Worm (Caenorhabditis elegans) whole organism, late embryonic: ENCODE results near the gene srh-207.

Experiments
- C08G9.2 ChIP-seq: sonication (generic microtip); optimal IDR thresholded peaks from 2 replicates; lab custom pipeline; 2016; ENCODE audit warnings: mild to moderate bottlenecking, missing genetic modification characterization, moderate library complexity, missing compliant biosample characterization
- K02D7.2 ChIP-seq: sonication (generic microtip); optimal IDR thresholded peaks from 2 replicates; lab custom pipeline; 2017; ENCODE audit warnings: mild to moderate bottlenecking, missing genetic modification characterization, missing compliant biosample characterization
- T23F11.4 ChIP-seq: fragments of 200-800 bp; sonication (Bioruptor generic); optimal IDR thresholded peaks from 2 replicates; lab custom pipeline; 2018; ENCODE audit warnings: mild to moderate bottlenecking, missing genetic modification characterization, missing compliant biosample characterization
- Y22D7AL.16 ChIP-seq: sonication (generic microtip); optimal IDR thresholded peaks from 2 replicates; lab custom pipeline; 2016; ENCODE audit warnings: missing genetic modification characterization, missing compliant biosample characterization
- ceh-22 ChIP-seq: sonication (generic microtip); optimal IDR thresholded peaks from 2 replicates; lab custom pipeline; 2017; ENCODE audit warnings: missing biosample characterization, missing genetic modification characterization
- ceh-45 ChIP-seq: fragments of 200-800 bp; sonication (Bioruptor generic); IDR thresholded peaks from 2 replicates; pipeline ENCODE4 v1.3.6; 2022; ENCODE audit warnings: missing genetic modification reagents, missing genetic modification characterization, missing compliant biosample characterization
- ceh-48 ChIP-seq: sonication (generic microtip); optimal IDR thresholded peaks from 2 replicates; lab custom pipeline; 2016; ENCODE audit warnings: missing genetic modification characterization, inconsistent platforms, missing compliant biosample characterization
- ceh-9 ChIP-seq: sonication (generic microtip); optimal IDR thresholded peaks from 2 replicates; lab custom pipeline; 2016; ENCODE audit warnings: mild to moderate bottlenecking, missing genetic modification characterization, inconsistent platforms, missing compliant biosample characterization
- che-1 ChIP-seq: sonication (generic microtip); optimal IDR thresholded peaks from 2 replicates; lab custom pipeline; 2016; ENCODE audit warnings: mild to moderate bottlenecking, missing genetic modification characterization, missing compliant biosample characterization
- elt-4 ChIP-seq: sonication (generic microtip); optimal IDR thresholded peaks from 2 replicates; lab custom pipeline; 2016; ENCODE audit warnings: missing genetic modification characterization, missing compliant biosample characterization
- fkh-6 ChIP-seq: sonication (generic microtip); optimal IDR thresholded peaks from 2 replicates; lab custom pipeline; 2016; ENCODE audit warnings: missing genetic modification characterization, missing compliant biosample characterization
- hlh-30 ChIP-seq: sonication (generic microtip); optimal IDR thresholded peaks from 2 replicates; lab custom pipeline; 2017; ENCODE audit warnings: antibody characterized with exemption, missing genetic modification characterization, missing compliant biosample characterization; ENCODE audit not compliant: insufficient read depth
- hlh-6 ChIP-seq: sonication (generic microtip); optimal IDR thresholded peaks from 2 replicates; lab custom pipeline; 2016; ENCODE audit warnings: missing genotype, missing genetic modification characterization, missing compliant biosample characterization
- hlh-8 ChIP-seq: sonication (generic microtip); optimal IDR thresholded peaks from 2 replicates; lab custom pipeline; 2016; ENCODE audit warnings: missing genotype, missing genetic modification characterization, missing compliant biosample characterization
- lin-11 ChIP-seq: fragments of 200-800 bp; sonication (Bioruptor generic); optimal IDR thresholded peaks from 2 replicates; lab custom pipeline; 2018; ENCODE audit warnings: mild to moderate bottlenecking, missing genetic modification characterization, missing compliant biosample characterization
- mec-3 ChIP-seq: sonication (generic microtip); optimal IDR thresholded peaks from 2 replicates; lab custom pipeline; 2016; ENCODE audit warnings: borderline replicate concordance, missing genetic modification characterization, missing compliant biosample characterization
- nfya-1 ChIP-seq: sonication (generic microtip); optimal IDR thresholded peaks from 2 replicates; lab custom pipeline; 2017; ENCODE audit warnings: missing genetic modification characterization, mild to moderate bottlenecking, missing compliant biosample characterization, antibody characterized with exemption, moderate library complexity
- nhr-11 ChIP-seq: fragments of 150-350 bp; optimal IDR thresholded peaks from 2 replicates; lab custom pipeline; 2014; ENCODE audit warnings: missing biosample characterization, missing genetic modification characterization
- nhr-232 ChIP-seq: sonication (generic microtip); optimal IDR thresholded peaks from 2 replicates; lab custom pipeline; 2016; ENCODE audit warnings: missing genetic modification characterization, missing compliant biosample characterization
- npax-4 ChIP-seq: sonication (generic microtip); optimal IDR thresholded peaks from 2 replicates; lab custom pipeline; 2016; ENCODE audit warnings: missing genetic modification characterization, missing compliant biosample characterization
- pat-9 ChIP-seq: fragments of 200-800 bp; sonication (Bioruptor generic); optimal IDR thresholded peaks from 2 replicates; lab custom pipeline; 2018; ENCODE audit warnings: mild to moderate bottlenecking, missing genetic modification characterization, moderate library complexity, missing compliant biosample characterization
- pax-1 ChIP-seq: fragments of 150-350 bp; optimal IDR thresholded peaks from 2 replicates; lab custom pipeline; 2014; ENCODE audit warnings: missing biosample characterization, missing genetic modification characterization
- syd-9 ChIP-seq: sonication (generic microtip); optimal IDR thresholded peaks from 2 replicates; lab custom pipeline; 2016; ENCODE audit warnings: mild to moderate bottlenecking, missing genetic modification characterization, moderate library complexity, missing compliant biosample characterization
- unc-3 ChIP-seq, 2 experiments: fragments of 200-800 bp in 1 of 2; sonication (Bioruptor generic) in 1 of 2; sonication (generic microtip) in 1 of 2; conservative IDR thresholded peaks in 1 of 2; optimal IDR thresholded peaks in 1 of 2; 2 replicates each; pipeline versions ENCODE4 v1.3.6 to Lab custom; 2016 to 2022; ENCODE audit warnings: missing compliant biosample characterization in 2 of 2, missing genetic modification characterization in 2 of 2, missing genetic modification reagents in 1 of 2
- unc-42 ChIP-seq: sonication (generic microtip); optimal IDR thresholded peaks from 2 replicates; lab custom pipeline; 2016; ENCODE audit warnings: missing genotype, missing genetic modification characterization, missing compliant biosample characterization
- unc-86 ChIP-seq: sonication (generic microtip); optimal IDR thresholded peaks from 2 replicates; lab custom pipeline; 2016; ENCODE audit warnings: missing genetic modification characterization, missing compliant biosample characterization

Gene srh-207

ce11 chrV:18362402-18362801, 47.6 kb downstream of the srh-207 start, which contains the start of gene C08E8.1:
TSS of gene C08E8.1 (minus strand) at chrV:18362502.
- TF ChIP-seq elt-4 (tag; lab: Kevin White, UChicago) (no peak), nhr-11 (tag; lab: Kevin White, UChicago) (no peak), pax-1 (tag; lab: Kevin White, UChicago) (no peak), ceh-45 (GFP tag; lab: Robert Waterston, UW) (no peak), che-1 (no peak), nhr-232 (tag; lab: Kevin White, UChicago) (no peak), hlh-30 (tag; lab: Kevin White, UChicago) (no peak), npax-4 (no peak), mec-3 (tag; lab: Kevin White, UChicago) (no peak), T23F11.4 (GFP tag; lab: Kevin White, UChicago) (no peak), nfya-1 (tag; lab: Kevin White, UChicago) (no peak), hlh-8 (tag; lab: Kevin White, UChicago) (no peak), fkh-6 (tag; lab: Kevin White, UChicago) (no peak), unc-3 (GFP tag; conservative IDR thresholded peaks at IDR 0.05; lab: Robert Waterston, UW) (no peak), unc-3 (tag; optimal IDR thresholded peaks at IDR 0.05; lab: Kevin White, UChicago) (no peak), ceh-22 (tag; lab: Kevin White, UChicago) (no peak), ceh-9 (tag; lab: Kevin White, UChicago) (no peak), C08G9.2 (tag; lab: Kevin White, UChicago) (no peak), K02D7.2 (tag; lab: Kevin White, UChicago) (no peak)

- TF ChIP-seq elt-4 (tag; lab: Kevin White, UChicago): no peak
- no peak for TF ChIP-seq pax-1 (tag; lab: Kevin White, UChicago)
- no peak for TF ChIP-seq nhr-11 (tag; lab: Kevin White, UChicago)
- no peak for TF ChIP-seq unc-86 (tag; lab: Kevin White, UChicago)
- no peak for TF ChIP-seq hlh-30 (tag; lab: Kevin White, UChicago)
- TF ChIP-seq hlh-6 (tag; lab: Kevin White, UChicago): no peak
- TF ChIP-seq ceh-48: no peak
- no peak for TF ChIP-seq syd-9
- no peak for TF ChIP-seq lin-11 (tag; lab: Kevin White, UChicago)
- TF ChIP-seq unc-42: no peak
- no peak for TF ChIP-seq pat-9 (tag; lab: Kevin White, UChicago)
- TF ChIP-seq Y22D7AL.16 (tag; lab: Kevin White, UChicago): no peak
- TF ChIP-seq che-1: no peak
- TF ChIP-seq, all 69 proteins: peak for 0
Observed at ce11 chrV:18359888-18360287, 50.2 kb downstream of the srh-207 start, which contains the start of gene C08E8.5. TSS of gene C08E8.5 (minus strand) at chrV:18359988.
